Worm (Caenorhabditis elegans): ENCODE data around the gene asps-1.
A peak's percentile ranks its signal among the peaks of the same experiment; 100 is the strongest.

Gene asps-1

DNA sequence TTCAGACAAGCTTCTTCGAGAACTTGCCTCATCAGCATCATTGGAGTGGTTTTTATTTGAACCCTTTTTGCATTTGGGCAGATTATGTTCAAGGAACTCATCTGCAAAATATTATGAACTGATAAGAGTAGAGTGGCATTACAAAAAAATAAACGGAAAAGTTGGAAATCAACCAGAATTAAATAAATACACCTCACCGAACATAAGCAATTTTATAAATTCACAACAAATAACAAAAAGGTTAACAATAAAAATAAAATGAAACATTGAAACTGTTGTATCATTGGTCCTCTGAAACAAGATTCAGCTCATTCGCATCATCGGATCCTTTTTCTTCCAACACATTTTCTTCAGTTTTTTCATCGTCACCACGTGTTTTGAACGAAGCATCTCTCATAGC is at the start of gene asps-1:
TSS of gene asps-1 (minus strand) at position 101 of the 400 bp plus-strand sequence.
- TF ChIP-seq jun-1 (tag; optimal IDR thresholded peaks at IDR 0.05), result no peak
- TF ChIP-seq pqm-1 (tag; optimal IDR thresholded peaks at IDR 0.05), result no peak
- no peak for TF ChIP-seq nhr-28 (tag; optimal IDR thresholded peaks at IDR 0.05)
- no peak for TF ChIP-seq ama-1 (optimal IDR thresholded peaks at IDR 0.05)

DNA sequence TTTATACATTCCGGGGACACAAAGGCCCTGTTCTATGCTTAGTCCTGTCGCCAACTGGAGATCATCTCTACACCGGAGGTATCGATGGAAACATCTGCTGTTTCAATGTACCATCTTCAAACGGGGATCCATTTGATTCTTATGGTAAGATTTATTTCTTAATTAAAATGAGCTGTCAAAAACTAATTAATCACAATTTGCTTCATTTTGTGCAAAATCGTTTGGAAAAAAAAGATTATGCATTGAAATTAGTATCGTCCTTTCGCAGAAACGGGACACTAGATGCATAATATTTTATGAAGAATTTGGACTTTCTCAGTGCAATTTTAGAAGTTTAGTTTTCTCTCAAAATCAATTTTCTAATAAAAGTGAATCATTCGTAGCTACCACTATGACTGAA is 46.6 kb upstream of the asps-1 start:
- TF ChIP-seq nhr-90 (tag; optimal IDR thresholded peaks at IDR 0.05; ENCODE audit: poor library complexity), result no peak
- TF ChIP-seq ceh-82 (tag; optimal IDR thresholded peaks at IDR 0.05), result no peak
- TF ChIP-seq nhr-85 (tag), result no peak

DNA sequence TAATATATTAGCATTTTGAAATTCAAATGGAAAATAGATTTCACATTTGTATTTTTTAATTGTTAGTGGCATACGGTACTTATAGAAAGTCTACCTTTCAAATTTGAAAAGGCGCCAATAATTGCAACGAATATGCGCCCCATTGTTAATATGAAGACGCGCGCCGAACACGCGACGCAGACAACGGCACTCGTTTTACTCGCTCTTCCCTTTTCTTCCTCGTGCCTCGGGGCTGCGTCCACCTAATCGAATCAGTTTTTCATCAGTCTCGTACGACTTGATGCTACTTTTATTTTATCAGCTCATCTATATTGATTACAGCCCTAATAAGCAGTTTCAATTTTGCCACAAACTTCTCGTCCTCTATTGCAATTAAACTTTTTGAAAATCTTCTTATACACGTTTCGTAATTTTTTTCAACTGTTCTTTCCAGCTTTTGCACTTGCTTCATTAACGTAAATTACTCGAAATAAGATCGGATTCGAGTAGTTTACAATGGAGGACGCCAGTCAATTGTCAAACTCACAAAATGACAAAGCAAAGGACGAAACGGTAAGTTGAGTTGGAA is 44.7 kb upstream of the asps-1 start, which contains the start of gene cash-1:
TSS of gene cash-1 (plus strand) at position 432 of the 568 bp plus-strand sequence.
- peak; percentile 82 for TF ChIP-seq nhr-71 (tag; optimal IDR thresholded peaks at IDR 0.05)
- peak in 1 of 2 experiments; percentile 82 for TF ChIP-seq mdl-1 (tag; optimal IDR thresholded peaks at IDR 0.05)
- peak; percentile 11 for TF ChIP-seq pax-3 (tag; optimal IDR thresholded peaks at IDR 0.05)
- peak; percentile 56 to 86 for TF ChIP-seq lsy-2 (tag; optimal IDR thresholded peaks at IDR 0.05)
- peak; percentile 38 for TF ChIP-seq C16A3.4 (tag; optimal IDR thresholded peaks at IDR 0.05)
- peak; percentile 52 for TF ChIP-seq lin-13 (GFP tag; optimal IDR thresholded peaks at IDR 0.05)
- peak; percentile 68 for TF ChIP-seq unc-130 (tag; optimal IDR thresholded peaks at IDR 0.05)
- TF ChIP-seq dpl-1 (GFP tag; optimal IDR thresholded peaks at IDR 0.05), result peak; percentile 80 to 89 (median 83)
- peak; percentile 67 for TF ChIP-seq isw-1 (GFP tag; IDR thresholded peaks at IDR 0.05)
- TF ChIP-seq blmp-1 (tag; optimal IDR thresholded peaks at IDR 0.05), result peak; percentile 74
- no peak for TF ChIP-seq fos-1 (tag; optimal IDR thresholded peaks at IDR 0.05)
- TF ChIP-seq lin-35 (GFP tag; optimal IDR thresholded peaks at IDR 0.05), result peak; percentile 88 to 95
- TF ChIP-seq xbp-1 (tag; optimal IDR thresholded peaks at IDR 0.05), result peak; percentile 68
- peak; percentile 6 to 77 (median 18) for TF ChIP-seq ceh-82 (tag; optimal IDR thresholded peaks at IDR 0.05)
- no peak for TF ChIP-seq nhr-11 (tag; optimal IDR thresholded peaks at IDR 0.05)
- TF ChIP-seq ceh-63 (GFP tag; optimal IDR thresholded peaks at IDR 0.05), result no peak
- TF ChIP-seq skn-1 (tag; optimal IDR thresholded peaks at IDR 0.05), result peak; percentile 77
- peak; percentile 72 for TF ChIP-seq snu-23 (GFP tag; optimal IDR thresholded peaks at IDR 0.05)
- TF ChIP-seq nhr-77 (tag; optimal IDR thresholded peaks at IDR 0.05), result peak; percentile 39
- no peak for TF ChIP-seq nhr-76 (tag; optimal IDR thresholded peaks at IDR 0.05)
- no peak for TF ChIP-seq aly-2 (tag; optimal IDR thresholded peaks at IDR 0.05)
- TF ChIP-seq vab-15 (tag; optimal IDR thresholded peaks at IDR 0.05), result peak; percentile 46
- TF ChIP-seq lin-15B (tag; optimal IDR thresholded peaks at IDR 0.05), result peak; percentile 85
- TF ChIP-seq tbx-2 (tag; optimal IDR thresholded peaks at IDR 0.05), result peak; percentile 71
- no peak for TF ChIP-seq lin-39 (tag; optimal IDR thresholded peaks at IDR 0.05)
- TF ChIP-seq mep-1 (tag; optimal IDR thresholded peaks at IDR 0.05), result peak; percentile 71
- peak in 1 of 6 experiments; percentile 45 for TF ChIP-seq elt-3 (tag; optimal IDR thresholded peaks at IDR 0.05)
- TF ChIP-seq pqm-1 (tag; optimal IDR thresholded peaks at IDR 0.05), result no peak
- peak; percentile 72 to 84 for TF ChIP-seq efl-1 (optimal IDR thresholded peaks at IDR 0.05)
- peak; percentile 87 to 98 for TF ChIP-seq efl-1 (GFP tag; optimal IDR thresholded peaks at IDR 0.05 in 1 of 2)
- no peak for TF ChIP-seq pag-3 (tag; optimal IDR thresholded peaks at IDR 0.05; ENCODE audit: borderline replicate concordance, insufficient read depth)
- peak; percentile 60 for TF ChIP-seq nhr-90 (tag; optimal IDR thresholded peaks at IDR 0.05; ENCODE audit: poor library complexity)
- peak; percentile 68 for TF ChIP-seq rnt-1 (tag; optimal IDR thresholded peaks at IDR 0.05)
- no peak for TF ChIP-seq zag-1 (tag; optimal IDR thresholded peaks at IDR 0.05)
- no peak for TF ChIP-seq aha-1 (tag; optimal IDR thresholded peaks at IDR 0.05)
- peak; percentile 31 for TF ChIP-seq lir-3 (tag; optimal IDR thresholded peaks at IDR 0.05; ENCODE audit: poor library complexity)
- TF ChIP-seq fkh-8 (tag; optimal IDR thresholded peaks at IDR 0.05), result peak; percentile 71
- peak; percentile 42 for TF ChIP-seq nhr-85 (tag)
- peak; percentile 36 for TF ChIP-seq fkh-10 (GFP tag; optimal IDR thresholded peaks at IDR 0.05)
- peak; percentile 12 for TF ChIP-seq dsc-1 (tag; optimal IDR thresholded peaks at IDR 0.05)
- TF ChIP-seq F16B12.6 (tag; optimal IDR thresholded peaks at IDR 0.05), result peak; percentile 10
- peak; percentile 14 for TF ChIP-seq hpl-2 (GFP tag; optimal IDR thresholded peaks at IDR 0.05)
- TF ChIP-seq snpc-4 (tag; optimal IDR thresholded peaks at IDR 0.05), result peak; percentile 55
- TF ChIP-seq nhr-20 (tag; optimal IDR thresholded peaks at IDR 0.05), result peak; percentile 73
- TF ChIP-seq hlh-17 (GFP tag; optimal IDR thresholded peaks at IDR 0.05; ENCODE audit: borderline replicate concordance), result no peak
